Worm (Caenorhabditis elegans): ENCODE measurements around the gene Y55F3AM.13.

ce11 chrIV:1058504-1058903, 2.4 kb upstream of the Y55F3AM.13 start:
- TF ChIP-seq blmp-1 (tag; optimal IDR thresholded peaks at IDR 0.05) (no peak), nhr-28 (tag; optimal IDR thresholded peaks at IDR 0.05) (no peak), unc-120 (tag; optimal IDR thresholded peaks at IDR 0.05; ENCODE audit: poor library complexity, severe bottlenecking) (no peak), mep-1 (tag; optimal IDR thresholded peaks at IDR 0.05) (no peak), pha-4 (tag; optimal IDR thresholded peaks at IDR 0.05) (no peak), snpc-4 (tag; optimal IDR thresholded peaks at IDR 0.05) (no peak), nhr-237 (tag; optimal IDR thresholded peaks at IDR 0.05) (no peak), elt-1 (tag; optimal IDR thresholded peaks at IDR 0.05; ENCODE audit: borderline replicate concordance, insufficient read depth) (no peak)
